Worm (Caenorhabditis elegans) whole organism, mixed stage, embryonic: ENCODE results near the gene ttr-40.

Experiments used
- M03D4.4 ChIP-seq: sonication (generic microtip); optimal IDR thresholded peaks from 2 replicates; lab custom pipeline; 2017; ENCODE audit warnings: mild to moderate bottlenecking, missing genetic modification characterization, missing compliant biosample characterization
- bed-3 ChIP-seq: fragments of 200-800 bp; sonication (Bioruptor generic); optimal IDR thresholded peaks from 3 replicates; lab custom pipeline; 2018; ENCODE audit warnings: mild to moderate bottlenecking, missing genetic modification characterization, moderate library complexity, missing compliant biosample characterization
- ceh-39 ChIP-seq: fragments of 150-350 bp; optimal IDR thresholded peaks from 2 replicates; lab custom pipeline; 2014; ENCODE audit warnings: missing biosample characterization, missing genetic modification characterization
- ceh-83 ChIP-seq: fragments of 200-800 bp; sonication (Bioruptor generic); optimal IDR thresholded peaks from 2 replicates; lab custom pipeline; 2018; ENCODE audit warnings: mild to moderate bottlenecking, missing genetic modification characterization, missing compliant biosample characterization
- ces-1 ChIP-seq: fragments of 150-350 bp; optimal IDR thresholded peaks from 2 replicates; lab custom pipeline; 2014; ENCODE audit warnings: missing biosample characterization, missing genetic modification reagents, missing genetic modification characterization
- cnd-1 ChIP-seq: fragments of 200-800 bp; sonication (Bioruptor generic); optimal IDR thresholded peaks from 2 replicates; lab custom pipeline; 2018; ENCODE audit warnings: mild to moderate bottlenecking, missing genetic modification characterization, missing compliant biosample characterization
- drap-1 ChIP-seq: fragments of 200-800 bp; sonication (Bioruptor generic); optimal IDR thresholded peaks from 3 replicates; lab custom pipeline; 2018; ENCODE audit warnings: mild to moderate bottlenecking, missing genetic modification characterization, missing compliant biosample characterization
- elt-3 ChIP-seq: fragments of 150-350 bp; optimal IDR thresholded peaks from 2 replicates; lab custom pipeline; 2014; ENCODE audit warnings: missing biosample characterization, missing genetic modification characterization
- flh-1 ChIP-seq: fragments of 200-800 bp; sonication (Bioruptor generic); optimal IDR thresholded peaks from 2 replicates; lab custom pipeline; 2018; ENCODE audit warnings: mild to moderate bottlenecking, missing genetic modification characterization, moderate library complexity, missing compliant biosample characterization
- ham-2 ChIP-seq: fragments of 200-800 bp; sonication (Bioruptor generic); optimal IDR thresholded peaks from 2 replicates; lab custom pipeline; 2018; ENCODE audit warnings: mild to moderate bottlenecking, missing genetic modification characterization, missing compliant biosample characterization
- lin-13 ChIP-seq: fragments of 150-350 bp; optimal IDR thresholded peaks from 2 replicates; lab custom pipeline; 2014; ENCODE audit warnings: missing biosample characterization, missing genetic modification characterization
- lin-32 ChIP-seq: fragments of 200-800 bp; sonication (Bioruptor generic); optimal IDR thresholded peaks from 2 replicates; lab custom pipeline; 2018; ENCODE audit warnings: mild to moderate bottlenecking, missing genetic modification characterization, missing compliant biosample characterization
- mep-1 ChIP-seq: fragments of 150-350 bp; optimal IDR thresholded peaks from 2 replicates; lab custom pipeline; 2017; ENCODE audit warnings: missing biosample characterization, missing genetic modification reagents, missing genetic modification characterization, inconsistent platforms
- mls-2 ChIP-seq: sonication (generic microtip); optimal IDR thresholded peaks from 2 replicates; lab custom pipeline; 2016; ENCODE audit warnings: mild to moderate bottlenecking, missing genetic modification characterization, moderate library complexity, missing compliant biosample characterization
- nhr-12 ChIP-seq: fragments of 150-350 bp; optimal IDR thresholded peaks from 2 replicates; lab custom pipeline; 2014; ENCODE audit warnings: missing biosample characterization, missing genetic modification characterization
- nhr-237 ChIP-seq: fragments of 150-350 bp; optimal IDR thresholded peaks from 2 replicates; lab custom pipeline; 2014; ENCODE audit warnings: missing biosample characterization, missing genetic modification characterization
- nhr-28 ChIP-seq: fragments of 150-350 bp; optimal IDR thresholded peaks from 2 replicates; lab custom pipeline; 2014; ENCODE audit warnings: missing biosample characterization, missing genetic modification characterization
- sem-2 ChIP-seq: fragments of 200-800 bp; sonication (Bioruptor generic); optimal IDR thresholded peaks from 2 replicates; lab custom pipeline; 2018; ENCODE audit warnings: mild to moderate bottlenecking, missing genetic modification characterization, missing compliant biosample characterization
- sptf-1 ChIP-seq: sonication (generic microtip); optimal IDR thresholded peaks from 2 replicates; lab custom pipeline; 2017; ENCODE audit warnings: mild to moderate bottlenecking, missing genetic modification characterization, moderate library complexity, missing compliant biosample characterization
- unc-120 ChIP-seq: sonication (generic microtip); optimal IDR thresholded peaks from 2 replicates; lab custom pipeline; 2017; ENCODE audit warnings: missing genetic modification characterization, missing compliant biosample characterization; ENCODE audit not compliant: poor library complexity, severe bottlenecking
- unc-62 ChIP-seq: fragments of 150-350 bp; optimal IDR thresholded peaks from 2 replicates; lab custom pipeline; 2014; ENCODE audit warnings: missing biosample characterization, missing genetic modification reagents, missing genetic modification characterization

Gene ttr-40

ce11 chrV:9312377-9312776 is 42.9 kb downstream of the ttr-40 start:
- no peak for TF ChIP-seq unc-62 (GFP tag; lab: Kevin White, UChicago)
- peak; percentile 2 for TF ChIP-seq ces-1
- TF ChIP-seq, all 35 proteins: peak for 1

- TF ChIP-seq nhr-237 (tag; lab: Kevin White, UChicago) (no peak), ham-2 (GFP tag; lab: Kevin White, UChicago) (no peak), M03D4.4 (tag; lab: Kevin White, UChicago) (no peak), cnd-1 (no peak), nhr-28 (tag; lab: Kevin White, UChicago) (no peak), lin-13 (no peak), lin-32 (GFP tag; lab: Kevin White, UChicago) (no peak), mls-2 (tag; lab: Kevin White, UChicago) (no peak), ceh-39 (tag; lab: Kevin White, UChicago) (no peak), mep-1 (tag; lab: Kevin White, UChicago) (no peak), nhr-12 (tag; lab: Kevin White, UChicago) (no peak), bed-3 (GFP tag; lab: Kevin White, UChicago) (no peak), flh-1 (GFP tag; lab: Kevin White, UChicago) (no peak), unc-120 (tag; lab: Kevin White, UChicago) (no peak), sptf-1 (tag; lab: Kevin White, UChicago) (no peak), sem-2 (no peak), drap-1 (GFP tag; lab: Kevin White, UChicago) (no peak), ces-1 (no peak), elt-3 (tag; lab: Kevin White, UChicago) (no peak), ceh-83 (no peak)
- TF ChIP-seq, all 35 proteins: peak for 0
These were observed 50.2 kb downstream of the ttr-40 start, which contains the start of gene F44A2.3 for ce11 chrV:9305116-9305515. F44A2.3 (plus strand) TSS chrV:9305416.
